Worm (Caenorhabditis elegans) whole organism, midembryonic: ENCODE data around the gene B0252.5.
"Not testable (repeated sequence)": the region's sequence is repeated elsewhere in the genome, so short reads cannot be mapped to it uniquely, and the experiment has no call there.

ENCODE experiments used
- T22C8.4 ChIP-seq: fragments of 200-800 bp; sonication (Bioruptor generic); IDR thresholded peaks from 2 replicates; pipeline ENCODE4 v1.3.6; 2022; ENCODE audit warnings: missing genetic modification characterization, missing compliant biosample characterization
- cog-1 ChIP-seq: sonication (generic microtip); optimal IDR thresholded peaks from 2 replicates; lab custom pipeline; 2016; ENCODE audit warnings: missing genetic modification characterization, missing compliant biosample characterization
- flt-1 ChIP-seq: fragments of 200-800 bp; sonication (Bioruptor generic); IDR thresholded peaks from 2 replicates; pipeline ENCODE4 v1.3.6; 2022; ENCODE audit warnings: missing genetic modification characterization, missing compliant biosample characterization
- med-1 ChIP-seq: sonication (generic microtip); optimal IDR thresholded peaks from 2 replicates; lab custom pipeline; 2017; ENCODE audit warnings: missing genetic modification characterization, mild to moderate bottlenecking, missing compliant biosample characterization, antibody characterized with exemption, missing genetic modification reagents; ENCODE audit not compliant: insufficient read depth
- ztf-29 ChIP-seq: fragments of 200-800 bp; sonication (Bioruptor generic); IDR thresholded peaks from 2 replicates; pipeline ENCODE4 v1.3.6; 2022; ENCODE audit warnings: missing genetic modification reagents, missing genetic modification characterization, missing compliant biosample characterization

DNA sequence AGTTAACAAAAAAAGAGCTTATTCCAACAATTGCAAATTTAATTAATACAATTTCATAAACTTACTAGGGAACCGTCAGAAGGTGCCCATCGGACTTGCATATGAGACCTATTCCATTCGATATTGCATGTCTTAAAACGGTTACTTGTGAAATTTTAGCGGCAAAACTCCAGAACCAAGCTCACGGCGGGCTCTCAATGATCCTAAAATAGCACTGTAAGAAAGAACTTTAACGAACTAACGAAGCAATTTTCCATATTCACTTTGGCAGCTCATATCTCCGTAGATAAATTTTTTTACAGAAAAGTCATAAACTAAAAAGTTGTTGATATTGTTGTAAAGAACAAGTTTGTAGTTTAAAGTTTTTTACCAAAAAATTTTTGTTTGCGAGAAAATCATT lies 11.0 kb downstream of the B0252.5 start, which contains the start of gene B0252.3:
- not testable (repeated sequence) for TF ChIP-seq ztf-29 (GFP tag; lab: Robert Waterston, UW); med-1 (GFP tag; lab: Kevin White, UChicago); flt-1 (GFP tag; lab: Robert Waterston, UW); cog-1; T22C8.4 (GFP tag; lab: Robert Waterston, UW)
